Worm (Caenorhabditis elegans) whole organism, young adult: Measurements from ENCODE around the gene hda-4.
A peak's percentile ranks its signal among the peaks of the same experiment; 100 is the strongest.

Experiments used
- B0019.2 ChIP-seq: fragments of 200-800 bp; sonication (Bioruptor generic); conservative IDR thresholded peaks from 2 replicates; pipeline ENCODE4 v1.3.6; 2022; ENCODE audit warnings: missing genetic modification reagents, missing genetic modification characterization, missing compliant biosample characterization
- B0035.1 ChIP-seq: sonication (generic microtip); optimal IDR thresholded peaks from 2 replicates; lab custom pipeline; 2016; ENCODE audit warnings: missing genetic modification characterization, mild to moderate bottlenecking, missing compliant biosample characterization, missing genotype, missing genetic modification reagents
- B0261.1 ChIP-seq: sonication (generic microtip); optimal IDR thresholded peaks from 2 replicates; lab custom pipeline; 2016; ENCODE audit warnings: mild to moderate bottlenecking, missing genetic modification characterization, moderate library complexity, missing compliant biosample characterization
- B0336.3 ChIP-seq: fragments of 200-800 bp; sonication (Bioruptor generic); IDR thresholded peaks from 2 replicates; pipeline ENCODE4 v1.3.6; 2022; ENCODE audit warnings: missing genetic modification characterization, missing compliant biosample characterization
- C17E4.6 ChIP-seq: fragments of 200-800 bp; sonication (Bioruptor generic); IDR thresholded peaks from 2 replicates; pipeline ENCODE4 v1.3.6; 2022; ENCODE audit warnings: missing genetic modification reagents, missing genetic modification characterization, missing compliant biosample characterization
- F49E8.2 ChIP-seq: sonication (generic microtip); optimal IDR thresholded peaks from 3 replicates; lab custom pipeline; 2017; ENCODE audit warnings: missing genetic modification characterization, mild to moderate bottlenecking, missing compliant biosample characterization, antibody characterized with exemption, moderate library complexity; ENCODE audit not compliant: insufficient read depth
- F52B5.7 ChIP-seq: sonication (generic microtip); optimal IDR thresholded peaks from 2 replicates; lab custom pipeline; 2016; ENCODE audit warnings: mild to moderate bottlenecking, missing genetic modification characterization, missing compliant biosample characterization
- K11D2.4 ChIP-seq: fragments of 200-800 bp; sonication (Bioruptor generic); IDR thresholded peaks from 2 replicates; pipeline ENCODE4 v1.3.6; 2022; ENCODE audit warnings: missing genetic modification reagents, missing genetic modification characterization, missing compliant biosample characterization
- K12H6.12 ChIP-seq: fragments of 200-800 bp; sonication (Bioruptor generic); optimal IDR thresholded peaks from 2 replicates; lab custom pipeline; 2018; ENCODE audit warnings: mild to moderate bottlenecking, missing genetic modification characterization, missing compliant biosample characterization
- T26A5.8 ChIP-seq: sonication (generic microtip); optimal IDR thresholded peaks from 2 replicates; lab custom pipeline; 2016; ENCODE audit warnings: missing genetic modification characterization, missing compliant biosample characterization
- Y95B8A.8 ChIP-seq: fragments of 200-800 bp; sonication (Bioruptor generic); IDR thresholded peaks from 2 replicates; pipeline ENCODE4 v1.3.6; 2022; ENCODE audit warnings: missing genetic modification reagents, missing genetic modification characterization, missing compliant biosample characterization
- ZK185.1 ChIP-seq: sonication (generic microtip); optimal IDR thresholded peaks from 2 replicates; lab custom pipeline; 2016; ENCODE audit warnings: mild to moderate bottlenecking, missing genetic modification characterization, missing compliant biosample characterization; ENCODE audit not compliant: poor library complexity, severe bottlenecking
- ama-1 ChIP-seq, 3 experiments: fragments of 150-350 bp in 1 of 3; sonication (generic microtip) in 2 of 3; optimal IDR thresholded peaks; 2 replicates each; lab custom pipeline; 2014 to 2018; ENCODE audit warnings: missing biosample characterization in 2 of 3, missing genetic modification characterization in 2 of 3, missing genetic modification reagents in 2 of 3
- aptf-3 ChIP-seq: fragments of 200-800 bp; sonication (Bioruptor generic); IDR thresholded peaks from 2 replicates; pipeline ENCODE4 v1.3.6; 2022; ENCODE audit warnings: missing genetic modification characterization, missing compliant biosample characterization
- athp-1 ChIP-seq: sonication (generic microtip); optimal IDR thresholded peaks from 2 replicates; lab custom pipeline; 2017; ENCODE audit warnings: mild to moderate bottlenecking, missing genetic modification characterization, missing compliant biosample characterization
- attf-3 ChIP-seq: fragments of 200-800 bp; sonication (Bioruptor generic); conservative IDR thresholded peaks from 2 replicates; pipeline ENCODE4 v1.3.6; 2022; ENCODE audit warnings: missing genetic modification reagents, missing genetic modification characterization, missing compliant biosample characterization
- attf-5 ChIP-seq: fragments of 200-800 bp; sonication (Bioruptor generic); optimal IDR thresholded peaks from 2 replicates; lab custom pipeline; 2018; ENCODE audit warnings: mild to moderate bottlenecking, missing genetic modification characterization, missing compliant biosample characterization
- bed-1 ChIP-seq: fragments of 200-800 bp; sonication (Bioruptor generic); IDR thresholded peaks from 2 replicates; pipeline ENCODE4 v1.3.6; 2022; ENCODE audit warnings: missing genetic modification reagents, missing genetic modification characterization, missing compliant biosample characterization
- ccch-3 ChIP-seq: fragments of 200-800 bp; sonication (Bioruptor generic); optimal IDR thresholded peaks from 2 replicates; lab custom pipeline; 2018; ENCODE audit warnings: mild to moderate bottlenecking, missing genetic modification characterization, missing compliant biosample characterization
- ceh-40 ChIP-seq: fragments of 200-800 bp; sonication (Bioruptor generic); IDR thresholded peaks from 2 replicates; pipeline ENCODE4 v1.3.6; 2022; ENCODE audit warnings: missing genetic modification characterization, missing compliant biosample characterization
- chd-7 ChIP-seq: sonication (generic microtip); optimal IDR thresholded peaks from 2 replicates; lab custom pipeline; 2016; ENCODE audit warnings: mild to moderate bottlenecking, missing genetic modification characterization, moderate library complexity, missing compliant biosample characterization
- dox-1 ChIP-seq: fragments of 200-800 bp; sonication (Bioruptor generic); IDR thresholded peaks from 2 replicates; pipeline ENCODE4 v1.3.6; 2022; ENCODE audit warnings: missing genetic modification reagents, missing genetic modification characterization, missing compliant biosample characterization
- egrh-3 ChIP-seq: fragments of 200-800 bp; sonication (Bioruptor generic); IDR thresholded peaks from 2 replicates; pipeline ENCODE4 v1.3.6; 2022; ENCODE audit warnings: missing genetic modification reagents, missing genetic modification characterization, missing compliant biosample characterization
- ekl-4 ChIP-seq: fragments of 200-800 bp; sonication (Bioruptor generic); IDR thresholded peaks from 2 replicates; pipeline ENCODE4 v1.3.6; 2022; ENCODE audit warnings: missing genetic modification reagents, missing genetic modification characterization, missing compliant biosample characterization
- gei-17 ChIP-seq: fragments of 200-800 bp; sonication (Bioruptor generic); optimal IDR thresholded peaks from 2 replicates; lab custom pipeline; 2018; ENCODE audit warnings: mild to moderate bottlenecking, missing genetic modification characterization, missing compliant biosample characterization
- hmg-1.2 ChIP-seq: fragments of 200-800 bp; sonication (Bioruptor generic); IDR thresholded peaks from 2 replicates; pipeline ENCODE4 v1.3.6; 2022; ENCODE audit warnings: missing genetic modification reagents, missing genetic modification characterization, missing compliant biosample characterization
- hmg-20 ChIP-seq: fragments of 200-800 bp; sonication (Bioruptor generic); IDR thresholded peaks from 2 replicates; pipeline ENCODE4 v1.3.6; 2022; ENCODE audit warnings: missing genetic modification reagents, missing genetic modification characterization, missing compliant biosample characterization
- hsf-1 ChIP-seq: fragments of 200-800 bp; sonication (Bioruptor generic); IDR thresholded peaks from 2 replicates; pipeline ENCODE4 v1.3.6; 2022; ENCODE audit warnings: missing genetic modification reagents, missing genetic modification characterization, missing compliant biosample characterization
- let-607 ChIP-seq, 2 experiments: fragments of 200-800 bp in 1 of 2; sonication (Bioruptor generic) in 1 of 2; sonication (generic microtip) in 1 of 2; optimal IDR thresholded peaks; 2 replicates each; lab custom pipeline; 2016 to 2018; ENCODE audit warnings: mild to moderate bottlenecking in 2 of 2, missing compliant biosample characterization in 2 of 2, missing genetic modification characterization in 2 of 2, moderate library complexity in 2 of 2, missing genotype in 1 of 2
- lin-26 ChIP-seq: fragments of 200-800 bp; sonication (Bioruptor generic); IDR thresholded peaks from 2 replicates; pipeline ENCODE4 v1.3.6; 2022; ENCODE audit warnings: missing genetic modification reagents, missing genetic modification characterization, missing compliant biosample characterization
- lin-40 ChIP-seq: sonication (generic microtip); optimal IDR thresholded peaks from 2 replicates; lab custom pipeline; 2016; ENCODE audit warnings: missing genetic modification characterization, mild to moderate bottlenecking, missing compliant biosample characterization, missing genotype, missing genetic modification reagents
- lir-1 ChIP-seq: fragments of 200-800 bp; sonication (Bioruptor generic); conservative IDR thresholded peaks from 2 replicates; pipeline ENCODE4 v1.3.6; 2022; ENCODE audit warnings: missing genetic modification reagents, missing genetic modification characterization, missing compliant biosample characterization
- lsy-27 ChIP-seq: sonication (generic microtip); optimal IDR thresholded peaks from 2 replicates; lab custom pipeline; 2017; ENCODE audit warnings: missing genetic modification characterization, mild to moderate bottlenecking, missing compliant biosample characterization, antibody characterized with exemption, missing genotype, borderline replicate concordance; ENCODE audit not compliant: insufficient read depth
- madf-3 ChIP-seq: fragments of 200-800 bp; sonication (Bioruptor generic); IDR thresholded peaks from 2 replicates; pipeline ENCODE4 v1.3.6; 2022; ENCODE audit warnings: missing genetic modification reagents, missing genetic modification characterization, missing compliant biosample characterization
- madf-6 ChIP-seq: fragments of 200-800 bp; sonication (Bioruptor generic); IDR thresholded peaks from 2 replicates; pipeline ENCODE4 v1.3.6; 2022; ENCODE audit warnings: missing genetic modification reagents, missing genetic modification characterization, missing compliant biosample characterization
- mcd-1 ChIP-seq: fragments of 200-800 bp; sonication (Bioruptor generic); IDR thresholded peaks from 2 replicates; pipeline ENCODE4 v1.3.6; 2022; ENCODE audit warnings: missing genetic modification reagents, missing genetic modification characterization, missing compliant biosample characterization
- nhr-179 ChIP-seq: sonication (generic microtip); optimal IDR thresholded peaks from 2 replicates; lab custom pipeline; 2016; ENCODE audit warnings: mild to moderate bottlenecking, missing genetic modification characterization, missing compliant biosample characterization
- nhr-90 ChIP-seq: sonication (generic microtip); optimal IDR thresholded peaks from 2 replicates; lab custom pipeline; 2016; ENCODE audit warnings: missing genotype, mild to moderate bottlenecking, missing genetic modification characterization, missing compliant biosample characterization
- rcor-1 ChIP-seq: fragments of 200-800 bp; sonication (Bioruptor generic); IDR thresholded peaks from 2 replicates; pipeline ENCODE4 v1.3.6; 2022; ENCODE audit warnings: missing genetic modification reagents, missing genetic modification characterization, missing compliant biosample characterization
- repo-1 ChIP-seq: sonication (generic microtip); optimal IDR thresholded peaks from 2 replicates; lab custom pipeline; 2017; ENCODE audit warnings: mild to moderate bottlenecking, missing genetic modification characterization, missing compliant biosample characterization
- rpc-1 ChIP-seq, 2 experiments: fragments of 150-350 bp in 1 of 2; sonication (generic microtip) in 1 of 2; optimal IDR thresholded peaks; 2 replicates each; lab custom pipeline; 2014 to 2018; ENCODE audit warnings: missing biosample characterization in 1 of 2, missing genetic modification characterization in 1 of 2, missing genetic modification reagents in 1 of 2, missing genotype in 1 of 2
- snpc-4 ChIP-seq, 5 experiments: fragments of 150-350 bp in 1 of 5; sonication (generic microtip) in 4 of 5; optimal IDR thresholded peaks; 2 replicates each; lab custom pipeline; 2014 to 2018; ENCODE audit warnings: missing genetic modification characterization in 5 of 5, missing biosample characterization in 3 of 5, antibody characterized with exemption in 2 of 5, mild to moderate bottlenecking in 2 of 5, missing compliant biosample characterization in 2 of 5, missing genotype in 2 of 5, moderate library complexity in 2 of 5, missing genetic modification reagents in 1 of 5
- tbp1 ChIP-seq: fragments of 200-800 bp; sonication (Bioruptor generic); optimal IDR thresholded peaks from 2 replicates; lab custom pipeline; 2018; ENCODE audit warnings: mild to moderate bottlenecking, missing genetic modification characterization, missing compliant biosample characterization
- zfh-2 ChIP-seq: fragments of 200-800 bp; sonication (Bioruptor generic); conservative IDR thresholded peaks from 2 replicates; pipeline ENCODE4 v1.3.6; 2022; ENCODE audit warnings: missing genetic modification reagents, missing genetic modification characterization, missing compliant biosample characterization
- ztf-22 ChIP-seq: fragments of 200-800 bp; sonication (Bioruptor generic); optimal IDR thresholded peaks from 2 replicates; lab custom pipeline; 2018; ENCODE audit warnings: mild to moderate bottlenecking, missing genetic modification characterization, moderate library complexity, missing compliant biosample characterization
- ztf-6 ChIP-seq: fragments of 200-800 bp; sonication (Bioruptor generic); IDR thresholded peaks from 2 replicates; pipeline ENCODE4 v1.3.6; 2022; ENCODE audit warnings: missing genetic modification reagents, missing genetic modification characterization, missing compliant biosample characterization

The hda-4 gene

ce11 chrX:16681910-16682493, 47.4 kb upstream of the hda-4 start (continued):
- TF ChIP-seq gei-17 (GFP tag; lab: Kevin White, UChicago) (peak; percentile 98), B0035.1 (peak; percentile 94), madf-3 (peak; percentile 78), repo-1 (tag; lab: Kevin White, UChicago) (peak; percentile 99), C17E4.6 (GFP tag; lab: Robert Waterston, UW) (peak; percentile 60; the same call in 1 of the 2 replicates), nhr-179 (tag; lab: Kevin White, UChicago) (peak; percentile 83), hmg-1.2 (GFP tag; lab: Robert Waterston, UW) (peak; percentile 87), B0261.1 (tag; lab: Kevin White, UChicago) (peak; percentile 61), rcor-1 (GFP tag; lab: Robert Waterston, UW) (peak; percentile 96), mcd-1 (peak; percentile 85), tbp1 (peak; percentile 80), F49E8.2 (peak; percentile 16), ceh-40 (GFP tag; lab: Robert Waterston, UW) (no peak), snpc-4 (GFP tag; optimal IDR thresholded peaks at IDR 0.05; lab: Kevin White, UChicago) (no peak), snpc-4 (tag; optimal IDR thresholded peaks at IDR 0.05; lab: Kevin White, UChicago) (peak; percentile 58 to 89 (median 86)), hsf-1 (GFP tag; lab: Robert Waterston, UW) (no peak), nhr-90 (tag; lab: Kevin White, UChicago) (peak; percentile 83), F52B5.7 (peak; percentile 61), B0336.3 (peak; percentile 99), ZK185.1 (peak; percentile 99), K11D2.4 (peak; percentile 99)

ce11 chrX:16687377-16687776, 42.0 kb upstream of the hda-4 start:
- TF ChIP-seq chd-7 (tag; lab: Kevin White, UChicago) (no peak), ZK185.1 (no peak), F52B5.7 (no peak), hmg-20 (GFP tag; lab: Robert Waterston, UW) (no peak), egrh-3 (peak; percentile 15; the same call in 1 of the 2 replicates), bed-1 (GFP tag; lab: Robert Waterston, UW) (no peak), K12H6.12 (tag; lab: Kevin White, UChicago) (no peak), ztf-6 (GFP tag; lab: Robert Waterston, UW) (no peak), rpc-1 (optimal IDR thresholded peaks at IDR 0.05; lab: Kevin White, UChicago) (no peak), rpc-1 (tag; optimal IDR thresholded peaks at IDR 0.05; lab: Kevin White, UChicago) (no peak), lsy-27 (tag; lab: Kevin White, UChicago) (no peak), B0019.2 (GFP tag; lab: Robert Waterston, UW) (no peak), dox-1 (GFP tag; lab: Robert Waterston, UW) (no peak), ekl-4 (GFP tag; lab: Robert Waterston, UW) (no peak), hsf-1 (GFP tag; lab: Robert Waterston, UW) (0 out of 2 replicates have a peak, but pooled peaks have one; percentile 45), madf-6 (GFP tag; lab: Robert Waterston, UW) (peak; percentile 73; the same call in 1 of the 2 replicates), athp-1 (tag; lab: Kevin White, UChicago) (no peak), ztf-22 (no peak), lin-26 (GFP tag; lab: Robert Waterston, UW) (no peak), Y95B8A.8 (GFP tag; lab: Robert Waterston, UW) (no peak), ccch-3 (GFP tag; lab: Kevin White, UChicago) (no peak), T26A5.8 (tag; lab: Kevin White, UChicago) (no peak), zfh-2 (GFP tag; lab: Robert Waterston, UW) (peak; percentile 61; the same call in 1 of the 2 replicates), lir-1 (no peak), attf-3 (GFP tag; lab: Robert Waterston, UW) (no peak), let-607 (tag; optimal IDR thresholded peaks at IDR 0.05; lab: Kevin White, UChicago) (no peak), aptf-3 (GFP tag; lab: Robert Waterston, UW) (no peak), ama-1 (optimal IDR thresholded peaks at IDR 0.05; lab: Kevin White, UChicago) (no peak), ama-1 (GFP tag; optimal IDR thresholded peaks at IDR 0.05; lab: Kevin White, UChicago) (no peak), attf-5 (GFP tag; lab: Kevin White, UChicago) (no peak), lin-40 (no peak)
